Fruit fly (Drosophila melanogaster) S2 (cell line): Measurements from ENCODE around the gene CG33922.

Source experiments
- CG8478 ChIP-seq: fragments of >200 bp; optimal IDR thresholded peaks from 2 replicates; lab custom pipeline; 2018
- CTCF ChIP-seq, 2 experiments: fragments of >200 bp; optimal IDR thresholded peaks; 2 replicates each; lab custom pipeline; 2018

DNA sequence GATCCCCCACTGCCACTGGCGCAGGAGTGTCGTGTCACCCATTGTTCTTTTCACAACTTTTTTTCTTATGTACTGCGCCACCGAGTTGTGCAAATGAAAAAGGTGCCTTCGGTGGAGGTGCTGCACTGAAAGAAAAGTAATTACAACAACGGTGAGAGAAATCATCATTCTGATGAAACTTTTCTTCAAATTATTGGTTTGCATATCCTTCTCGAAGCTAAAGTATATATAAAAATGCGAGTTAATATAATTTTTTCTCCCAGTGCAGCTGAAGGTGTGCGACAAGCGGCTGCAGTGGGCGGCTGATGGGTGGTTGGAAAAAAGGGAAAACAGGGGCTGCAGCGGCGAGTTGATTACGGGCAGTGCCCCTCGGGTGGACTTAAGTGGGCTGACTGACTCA lies 31.6 kb downstream of the CG33922 start:
- TF ChIP-seq CTCF (optimal IDR thresholded peaks at IDR 0.05; lab: Kevin White, UChicago) (no peak), CG8478 (lab: Kevin White, UChicago) (no peak)
